Worm (Caenorhabditis elegans) whole organism, midembryonic: Measurements from ENCODE around the gene sym-1.
A peak's percentile ranks its signal among the peaks of the same experiment; 100 is the strongest.

Source experiments
- T22C8.4 ChIP-seq: fragments of 200-800 bp; sonication (Bioruptor generic); IDR thresholded peaks from 2 replicates; pipeline ENCODE4 v1.3.6; 2022; ENCODE audit warnings: missing genetic modification characterization, missing compliant biosample characterization
- cog-1 ChIP-seq: sonication (generic microtip); optimal IDR thresholded peaks from 2 replicates; lab custom pipeline; 2016; ENCODE audit warnings: missing genetic modification characterization, missing compliant biosample characterization
- flt-1 ChIP-seq: fragments of 200-800 bp; sonication (Bioruptor generic); IDR thresholded peaks from 2 replicates; pipeline ENCODE4 v1.3.6; 2022; ENCODE audit warnings: missing genetic modification characterization, missing compliant biosample characterization
- klf-2 ChIP-seq: fragments of 200-800 bp; sonication (Bioruptor generic); conservative IDR thresholded peaks from 2 replicates; pipeline ENCODE4 v1.3.6; 2022; ENCODE audit warnings: missing genetic modification reagents, missing genetic modification characterization, missing compliant biosample characterization
- med-1 ChIP-seq: sonication (generic microtip); optimal IDR thresholded peaks from 2 replicates; lab custom pipeline; 2017; ENCODE audit warnings: missing genetic modification characterization, mild to moderate bottlenecking, missing compliant biosample characterization, antibody characterized with exemption, missing genetic modification reagents; ENCODE audit not compliant: insufficient read depth
- ref-1 ChIP-seq: fragments of 200-800 bp; sonication (Bioruptor generic); conservative IDR thresholded peaks from 2 replicates; pipeline ENCODE4 v1.3.6; 2022; ENCODE audit warnings: missing genetic modification reagents, missing genetic modification characterization, missing compliant biosample characterization
- tab-1 ChIP-seq: fragments of 200-800 bp; sonication (Bioruptor generic); IDR thresholded peaks from 2 replicates; pipeline ENCODE4 v1.3.6; 2022; ENCODE audit warnings: missing genetic modification characterization, missing compliant biosample characterization
- ztf-23 ChIP-seq: fragments of 200-800 bp; sonication (Bioruptor generic); IDR thresholded peaks from 2 replicates; pipeline ENCODE4 v1.3.6; 2022; ENCODE audit warnings: missing genetic modification reagents, missing genetic modification characterization, missing compliant biosample characterization
- ztf-29 ChIP-seq: fragments of 200-800 bp; sonication (Bioruptor generic); IDR thresholded peaks from 2 replicates; pipeline ENCODE4 v1.3.6; 2022; ENCODE audit warnings: missing genetic modification reagents, missing genetic modification characterization, missing compliant biosample characterization

The sym-1 gene

ce11 chrX:14589051-14589736, 7.8 kb downstream of the sym-1 start, which contains the start of the genes C44H4.4 and tap-1:
TSS of gene C44H4.4 (minus strand) at chrX:14589101.
TSS of gene tap-1 (plus strand) at chrX:14589624.
- TF ChIP-seq ztf-29 (no peak), tab-1 (GFP tag; lab: Robert Waterston, UW) (0 out of 2 replicates have a peak, but pooled peaks have one; percentile 7), cog-1 (peak; percentile 26), flt-1 (GFP tag; lab: Robert Waterston, UW) (no peak), klf-2 (GFP tag; lab: Robert Waterston, UW) (no peak), T22C8.4 (GFP tag; lab: Robert Waterston, UW) (no peak), ref-1 (GFP tag; lab: Robert Waterston, UW) (no peak)

DNA sequence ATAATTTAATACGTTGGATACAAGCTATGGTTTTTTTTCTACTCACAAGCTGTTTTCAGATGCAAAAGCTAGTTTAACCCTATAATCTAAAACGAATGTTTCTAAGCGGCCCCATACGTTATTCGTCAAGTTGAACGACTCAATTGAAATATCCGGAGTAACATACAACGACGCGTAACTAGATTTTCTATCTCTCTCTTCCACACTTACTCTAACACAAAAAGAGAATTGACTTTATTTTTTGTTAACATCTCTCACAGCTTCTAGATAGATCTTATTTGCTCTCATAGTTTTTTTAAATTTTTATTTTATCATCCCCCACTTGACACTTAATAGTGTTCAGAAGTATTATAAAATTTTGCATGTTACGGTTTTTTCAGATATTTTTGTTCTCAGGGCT, 11.8 kb downstream of the sym-1 start:
- TF ChIP-seq klf-2 (GFP tag; lab: Robert Waterston, UW) = no peak
- no peak for TF ChIP-seq ztf-29
- TF ChIP-seq cog-1 = no peak
- no peak for TF ChIP-seq ztf-23 (GFP tag; lab: Robert Waterston, UW)
- TF ChIP-seq T22C8.4 (GFP tag; lab: Robert Waterston, UW) = no peak
- no peak for TF ChIP-seq med-1 (GFP tag; lab: Kevin White, UChicago)
- no peak for TF ChIP-seq ref-1 (GFP tag; lab: Robert Waterston, UW)
- no peak for TF ChIP-seq tab-1 (GFP tag; lab: Robert Waterston, UW)
- TF ChIP-seq flt-1 (GFP tag; lab: Robert Waterston, UW) = no peak

DNA sequence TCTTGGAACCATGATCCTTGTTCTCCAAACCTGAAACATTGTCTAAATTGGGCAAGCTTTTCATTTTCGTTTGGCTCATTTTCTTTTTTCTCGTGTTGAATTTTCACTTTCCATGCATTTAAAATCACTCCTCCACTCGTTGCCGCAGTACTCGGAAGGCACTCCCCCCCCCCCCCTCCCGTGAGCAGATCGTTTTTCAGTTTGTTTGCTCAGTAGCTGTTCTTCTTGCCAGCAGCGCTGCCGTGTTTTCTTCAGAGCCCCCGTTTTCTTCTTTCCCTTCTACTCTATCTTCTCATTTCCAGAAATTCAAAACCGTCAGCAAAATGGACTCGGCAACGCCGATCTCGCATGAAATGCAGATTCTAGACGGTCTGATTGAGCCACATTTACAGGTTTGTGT, 13.4 kb downstream of the sym-1 start, which contains the start of gene C44H4.8:
TSS of gene C44H4.8 (plus strand) at position 301 of the 400 bp plus-strand sequence.
- no peak for TF ChIP-seq flt-1 (GFP tag; lab: Robert Waterston, UW)
- TF ChIP-seq ztf-23 (GFP tag; lab: Robert Waterston, UW) = no peak
- no peak for TF ChIP-seq tab-1 (GFP tag; lab: Robert Waterston, UW)
- no peak for TF ChIP-seq klf-2 (GFP tag; lab: Robert Waterston, UW)
- no peak for TF ChIP-seq ref-1 (GFP tag; lab: Robert Waterston, UW)
- TF ChIP-seq cog-1 = no peak
- TF ChIP-seq T22C8.4 (GFP tag; lab: Robert Waterston, UW) = no peak
- TF ChIP-seq med-1 (GFP tag; lab: Kevin White, UChicago) = no peak
- no peak for TF ChIP-seq ztf-29

DNA sequence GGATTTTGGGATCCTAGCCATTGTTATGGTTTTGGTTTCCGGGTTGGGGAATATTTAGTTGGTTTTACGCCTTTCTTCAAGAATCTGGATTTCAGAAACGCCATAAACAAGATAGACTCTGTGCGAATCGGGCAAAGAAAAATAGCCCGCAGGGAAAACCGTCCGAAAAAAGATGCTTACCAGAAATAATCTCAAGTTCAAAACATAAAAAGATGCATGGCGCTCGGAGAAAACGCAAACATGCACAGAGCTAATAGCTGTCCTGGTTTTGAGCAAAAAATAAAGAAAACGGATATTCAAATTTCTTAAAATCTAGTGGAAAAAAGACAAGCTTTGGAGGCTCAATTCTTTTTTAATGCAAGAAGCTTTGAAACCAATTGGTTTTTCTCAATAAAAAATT, 17.8 kb downstream of the sym-1 start, which contains the start of gene C44H4.6:
TSS of gene C44H4.6 (minus strand) at position 101 of the 400 bp plus-strand sequence.
- no peak for TF ChIP-seq ref-1 (GFP tag; lab: Robert Waterston, UW)
- no peak for TF ChIP-seq tab-1 (GFP tag; lab: Robert Waterston, UW)
- no peak for TF ChIP-seq cog-1
- TF ChIP-seq klf-2 (GFP tag; lab: Robert Waterston, UW) = no peak
- TF ChIP-seq ztf-29 = no peak
- TF ChIP-seq flt-1 (GFP tag; lab: Robert Waterston, UW) = no peak
- no peak for TF ChIP-seq T22C8.4 (GFP tag; lab: Robert Waterston, UW)
- no peak for TF ChIP-seq med-1 (GFP tag; lab: Kevin White, UChicago)
- no peak for TF ChIP-seq ztf-23 (GFP tag; lab: Robert Waterston, UW)

ce11 chrX:14602676-14603075, 21.3 kb downstream of the sym-1 start, which contains the start of gene eor-2:
TSS of gene eor-2 (plus strand) at chrX:14603017.
- TF ChIP-seq ztf-29 (no peak), flt-1 (GFP tag; lab: Robert Waterston, UW) (peak; percentile 70; the same call in 1 of the 2 replicates), cog-1 (peak; percentile 79), T22C8.4 (GFP tag; lab: Robert Waterston, UW) (peak; percentile 79)

ce11 chrX:14607770-14608169, 26.3 kb downstream of the sym-1 start:
- TF ChIP-seq ref-1 (GFP tag; lab: Robert Waterston, UW) (no peak), cog-1 (no peak), tab-1 (GFP tag; lab: Robert Waterston, UW) (no peak), T22C8.4 (GFP tag; lab: Robert Waterston, UW) (no peak), ztf-29 (no peak), flt-1 (GFP tag; lab: Robert Waterston, UW) (no peak), klf-2 (GFP tag; lab: Robert Waterston, UW) (no peak), ztf-23 (GFP tag; lab: Robert Waterston, UW) (no peak), med-1 (GFP tag; lab: Kevin White, UChicago) (no peak)

ce11 chrX:14610093-14610763, 28.8 kb downstream of the sym-1 start:
- TF ChIP-seq flt-1 (GFP tag; lab: Robert Waterston, UW) (peak; percentile 54; the same call in 1 of the 2 replicates), ref-1 (GFP tag; lab: Robert Waterston, UW) (no peak), cog-1 (no peak), tab-1 (GFP tag; lab: Robert Waterston, UW) (no peak), ztf-29 (no peak), T22C8.4 (GFP tag; lab: Robert Waterston, UW) (0 out of 2 replicates have a peak, but pooled peaks have one; percentile 9), ztf-23 (GFP tag; lab: Robert Waterston, UW) (peak; percentile 12; the same call in 1 of the 2 replicates), med-1 (GFP tag; lab: Kevin White, UChicago) (no peak)

DNA sequence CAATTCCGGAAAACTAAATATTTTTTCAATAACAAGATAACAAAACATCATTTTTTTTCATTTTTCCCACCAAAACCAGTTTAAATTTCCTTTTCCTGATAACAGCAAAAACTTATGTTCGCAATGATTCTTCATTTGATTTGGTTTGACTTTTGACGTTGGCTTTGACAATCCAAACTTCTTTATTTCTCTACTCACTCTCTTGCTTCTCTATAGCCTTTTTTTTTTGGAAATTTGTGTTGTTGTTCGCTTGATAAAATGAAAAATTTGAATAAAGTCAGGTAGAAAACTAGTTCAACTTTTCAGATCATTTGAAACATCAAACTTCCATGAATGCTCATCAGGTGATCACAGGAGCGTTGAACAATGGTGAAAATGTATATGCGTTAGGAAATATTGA, 29.7 kb downstream of the sym-1 start, which contains the start of gene rbc-1:
TSS of gene rbc-1 (plus strand) at position 301 of the 400 bp plus-strand sequence.
- TF ChIP-seq ztf-29 = no peak
- TF ChIP-seq klf-2 (GFP tag; lab: Robert Waterston, UW) = no peak
- no peak for TF ChIP-seq tab-1 (GFP tag; lab: Robert Waterston, UW)
- no peak for TF ChIP-seq T22C8.4 (GFP tag; lab: Robert Waterston, UW)
- TF ChIP-seq cog-1 = no peak
- no peak for TF ChIP-seq flt-1 (GFP tag; lab: Robert Waterston, UW)
- no peak for TF ChIP-seq med-1 (GFP tag; lab: Kevin White, UChicago)
- no peak for TF ChIP-seq ref-1 (GFP tag; lab: Robert Waterston, UW)
- no peak for TF ChIP-seq ztf-23 (GFP tag; lab: Robert Waterston, UW)
